Fruit fly (Drosophila melanogaster): Measurements from ENCODE around the gene CG10038.
A peak's percentile ranks its signal among the peaks of the same experiment; 100 is the strongest.

The CG10038 gene

dm6 chr3R:12345989-12346388 lies 4.5 kb downstream of the CG10038 start:
- TF ChIP-seq foxo (GFP tag; optimal IDR thresholded peaks at IDR 0.05) (peak in 1 of 2 experiments; percentile 27), ey (GFP tag; optimal IDR thresholded peaks at IDR 0.05) (no peak), Abd-B (GFP tag; optimal IDR thresholded peaks at IDR 0.05) (no peak)

DNA sequence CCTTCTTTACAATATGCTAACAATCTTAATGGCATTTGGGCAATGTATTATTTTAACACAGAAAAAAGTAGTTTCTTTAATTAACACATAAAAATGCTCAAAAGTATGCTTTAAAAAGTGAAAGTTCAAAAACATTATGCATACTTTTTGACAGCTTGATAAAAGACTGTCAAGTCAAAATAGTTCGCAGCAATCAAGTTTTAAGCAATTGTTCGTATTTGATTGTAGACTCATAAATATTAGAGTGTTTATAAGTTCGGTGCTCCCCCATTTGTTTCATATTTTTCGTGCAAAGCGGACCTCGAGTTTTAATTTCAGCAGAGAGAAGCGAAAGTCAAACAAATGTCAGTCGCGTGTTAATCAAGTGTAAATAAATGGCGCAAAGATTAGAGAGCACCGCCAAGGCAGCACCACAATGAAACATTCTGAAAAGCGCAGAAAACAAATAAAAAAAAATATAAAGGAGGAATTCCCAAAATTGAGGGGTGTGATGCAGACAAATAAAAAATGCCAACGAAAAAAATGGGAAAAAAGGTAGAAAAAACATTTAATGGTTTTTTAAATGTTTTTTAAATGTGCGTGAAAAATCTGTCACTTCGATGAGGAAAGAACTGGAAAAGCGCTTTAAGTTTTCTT lies 5.4 kb downstream of the CG10038 start:
- TF ChIP-seq Rel (GFP tag; optimal IDR thresholded peaks at IDR 0.05), result no peak
- TF ChIP-seq Rel (tag; optimal IDR thresholded peaks at IDR 0.05), result peak; percentile 93
- TF ChIP-seq rgr (GFP tag; optimal IDR thresholded peaks at IDR 0.05), result peak; percentile 0
- TF ChIP-seq CG32264 (GFP tag; optimal IDR thresholded peaks at IDR 0.05), result no peak
- peak; percentile 9 for TF ChIP-seq br (GFP tag; optimal IDR thresholded peaks at IDR 0.05)
- peak; percentile 44 for TF ChIP-seq fru (GFP tag; optimal IDR thresholded peaks at IDR 0.05)
- TF ChIP-seq CrebA (GFP tag; optimal IDR thresholded peaks at IDR 0.05; ENCODE audit: borderline replicate concordance), result no peak
- peak; percentile 46 for TF ChIP-seq HLH106 (tag; optimal IDR thresholded peaks at IDR 0.05)
- TF ChIP-seq Abd-B (GFP tag; optimal IDR thresholded peaks at IDR 0.05), result no peak
- peak; percentile 33 for TF ChIP-seq h (GFP tag; optimal IDR thresholded peaks at IDR 0.05)
- no peak for TF ChIP-seq tai (GFP tag; optimal IDR thresholded peaks at IDR 0.05)
- TF ChIP-seq OdsH (GFP tag; optimal IDR thresholded peaks at IDR 0.05), result peak; percentile 20
- TF ChIP-seq psq (GFP tag; optimal IDR thresholded peaks at IDR 0.05), result peak; percentile 15
- peak; percentile 10 for TF ChIP-seq woc (GFP tag; optimal IDR thresholded peaks at IDR 0.05)
- TF ChIP-seq Hr78 (GFP tag; optimal IDR thresholded peaks at IDR 0.05), result no peak
- TF ChIP-seq dmrt93B (GFP tag; optimal IDR thresholded peaks at IDR 0.05), result peak; percentile 36
- peak; percentile 31 for TF ChIP-seq Sp1 (GFP tag; optimal IDR thresholded peaks at IDR 0.05)
- TF ChIP-seq dsf (GFP tag; optimal IDR thresholded peaks at IDR 0.05; ENCODE audit: borderline replicate concordance), result no peak
- no peak for TF ChIP-seq GATAd (GFP tag; optimal IDR thresholded peaks at IDR 0.05)
- TF ChIP-seq ey (GFP tag; optimal IDR thresholded peaks at IDR 0.05), result peak; percentile 37
- TF ChIP-seq foxo (GFP tag; optimal IDR thresholded peaks at IDR 0.05), result peak in 1 of 2 experiments; percentile 35

dm6 chr3R:12341374-12341773 lies 9.1 kb downstream of the CG10038 start, which contains the start of gene Sgsf:
TSS of gene Sgsf (plus strand) at chr3R:12341674.
- TF ChIP-seq rgr (GFP tag; optimal IDR thresholded peaks at IDR 0.05) (peak; percentile 35), OdsH (GFP tag; optimal IDR thresholded peaks at IDR 0.05) (no peak), Sp1 (GFP tag; optimal IDR thresholded peaks at IDR 0.05) (peak; percentile 17), h (GFP tag; optimal IDR thresholded peaks at IDR 0.05) (peak; percentile 63), Hnf4 (GFP tag; optimal IDR thresholded peaks at IDR 0.05) (peak; percentile 19)

DNA sequence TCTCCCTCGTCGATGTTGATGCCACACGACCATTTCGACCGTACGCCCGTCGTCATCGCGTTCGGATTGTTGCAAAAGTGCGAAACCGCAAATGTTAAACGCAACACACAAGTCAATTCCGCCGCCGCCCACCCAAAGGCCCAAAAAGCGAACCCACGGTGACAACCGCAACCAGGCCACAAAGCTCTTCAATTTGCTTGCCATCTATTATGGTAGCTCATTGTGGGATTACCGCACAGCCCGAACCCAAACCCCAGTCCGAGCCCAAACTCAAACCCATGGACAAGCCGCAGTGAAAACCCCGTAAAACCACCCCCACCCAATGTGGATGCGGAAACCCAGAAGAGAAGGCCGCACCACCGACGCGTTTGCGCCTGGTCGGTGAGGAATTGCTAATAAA lies 20.6 kb downstream of the CG10038 start:
- TF ChIP-seq CG9705 (GFP tag; optimal IDR thresholded peaks at IDR 0.05), result no peak
- TF ChIP-seq dmrt93B (GFP tag; optimal IDR thresholded peaks at IDR 0.05), result no peak
- TF ChIP-seq rgr (GFP tag; optimal IDR thresholded peaks at IDR 0.05), result no peak
- TF ChIP-seq Sp1 (GFP tag; optimal IDR thresholded peaks at IDR 0.05), result no peak
- no peak for TF ChIP-seq h (GFP tag; optimal IDR thresholded peaks at IDR 0.05)
- no peak for TF ChIP-seq sage (GFP tag; optimal IDR thresholded peaks at IDR 0.05)
- TF ChIP-seq Jra (GFP tag; optimal IDR thresholded peaks at IDR 0.05), result no peak

DNA sequence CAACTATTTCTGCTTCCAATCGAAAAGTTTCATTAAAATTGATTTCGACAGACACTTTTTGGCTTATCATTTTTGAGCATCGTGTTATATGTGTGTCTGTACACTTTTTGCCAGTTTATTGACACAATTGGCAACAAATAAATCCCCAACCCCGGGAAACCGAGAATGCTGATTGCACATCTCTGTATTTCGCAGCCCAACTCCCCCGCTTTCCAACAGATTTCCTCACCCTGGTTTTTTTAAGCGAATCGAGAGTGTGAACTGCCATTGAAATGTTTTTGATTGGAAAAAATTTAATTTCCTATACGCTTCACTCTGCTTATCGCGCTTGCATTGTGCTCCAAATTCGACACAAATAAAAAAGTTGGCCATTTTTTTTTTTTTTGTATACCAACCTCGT lies 23.6 kb downstream of the CG10038 start:
- no peak for TF ChIP-seq foxo (GFP tag; optimal IDR thresholded peaks at IDR 0.05)
- TF ChIP-seq Rel (GFP tag; optimal IDR thresholded peaks at IDR 0.05), result no peak
- TF ChIP-seq Rel (tag; optimal IDR thresholded peaks at IDR 0.05), result peak; percentile 84

DNA sequence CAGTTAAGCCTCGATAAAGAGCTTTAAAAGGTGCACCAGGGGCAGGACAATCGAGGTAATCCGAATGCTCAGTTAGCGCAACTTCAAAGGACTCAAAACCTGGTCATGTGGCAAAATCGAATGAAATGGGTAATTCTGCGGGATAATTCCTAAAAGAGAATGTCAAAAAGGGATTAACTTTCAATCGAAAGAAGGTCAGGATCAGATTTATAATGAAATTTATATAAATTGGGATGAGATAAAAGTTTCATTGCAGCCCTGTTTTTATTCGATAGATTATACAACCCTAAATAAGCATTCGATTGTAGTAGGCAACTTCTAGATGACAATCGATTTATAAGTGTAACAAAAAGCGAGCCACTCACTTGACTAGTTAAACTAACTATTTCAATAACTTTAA lies 27.2 kb downstream of the CG10038 start, which contains the start of gene CG10013:
Gene CG10013, plus strand, starts transcription at position 301 of the 400 bp plus-strand sequence.
- TF ChIP-seq Abd-B (GFP tag; optimal IDR thresholded peaks at IDR 0.05), result no peak

DNA sequence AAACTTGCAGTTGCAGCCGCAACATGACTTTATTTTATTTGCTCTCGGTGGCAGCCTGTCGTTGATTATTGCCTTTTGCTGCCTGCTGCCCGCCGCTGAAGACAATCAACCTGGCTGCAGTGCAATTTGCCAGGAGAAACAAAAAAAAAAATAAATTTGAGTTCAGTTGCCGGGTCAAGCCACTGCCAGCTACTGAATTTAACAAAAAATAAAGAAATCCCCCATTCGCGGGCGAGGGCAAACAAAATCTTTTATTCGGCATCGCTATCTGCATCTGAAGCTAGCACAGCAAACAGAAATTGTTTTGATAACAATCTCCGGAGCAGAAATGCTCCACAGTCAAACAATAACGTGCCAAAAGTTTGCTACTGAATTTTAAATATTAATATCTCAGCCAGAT lies 33.1 kb downstream of the CG10038 start:
- no peak for TF ChIP-seq Rel (GFP tag; optimal IDR thresholded peaks at IDR 0.05)
- TF ChIP-seq Rel (tag; optimal IDR thresholded peaks at IDR 0.05), result peak; percentile 92
- no peak for TF ChIP-seq jim (GFP tag; optimal IDR thresholded peaks at IDR 0.05)

All from whole organism, wandering third instar larva.